Fruit fly (Drosophila melanogaster) whole organism, pupa: ENCODE measurements around the gene Pex10.
A peak's percentile ranks its signal among the peaks of the same experiment; 100 is the strongest.

Experiments used
- CG15710 ChIP-seq: fragments of 200-800 bp; sonication (Bioruptor generic); optimal IDR thresholded peaks from 2 replicates; lab custom pipeline; 2018; ENCODE audit warnings: missing biosample characterization, mild to moderate bottlenecking, missing genetic modification characterization, moderate library complexity
- CG9948 ChIP-seq: fragments of 200-800 bp; sonication (Bioruptor generic); optimal IDR thresholded peaks from 2 replicates; lab custom pipeline; 2018; ENCODE audit warnings: missing biosample characterization, mild to moderate bottlenecking, missing genetic modification characterization, moderate library complexity
- EcR ChIP-seq: fragments of 200-800 bp; sonication (Bioruptor generic); optimal IDR thresholded peaks from 3 replicates; lab custom pipeline; 2019; ENCODE audit warnings: missing biosample characterization, missing genetic modification characterization, mild to moderate bottlenecking, moderate library complexity, missing genetic modification reagents
- Ets98B ChIP-seq: fragments of 200-800 bp; sonication (Bioruptor generic); IDR thresholded peaks from 2 replicates; pipeline ENCODE4 v1.3.6; 2022; ENCODE audit warnings: missing biosample characterization, missing genetic modification characterization
- Pif1A ChIP-seq: fragments of 200-800 bp; sonication (Bioruptor generic); optimal IDR thresholded peaks from 3 replicates; lab custom pipeline; 2016; ENCODE audit warnings: missing biosample characterization, missing genetic modification characterization

DNA sequence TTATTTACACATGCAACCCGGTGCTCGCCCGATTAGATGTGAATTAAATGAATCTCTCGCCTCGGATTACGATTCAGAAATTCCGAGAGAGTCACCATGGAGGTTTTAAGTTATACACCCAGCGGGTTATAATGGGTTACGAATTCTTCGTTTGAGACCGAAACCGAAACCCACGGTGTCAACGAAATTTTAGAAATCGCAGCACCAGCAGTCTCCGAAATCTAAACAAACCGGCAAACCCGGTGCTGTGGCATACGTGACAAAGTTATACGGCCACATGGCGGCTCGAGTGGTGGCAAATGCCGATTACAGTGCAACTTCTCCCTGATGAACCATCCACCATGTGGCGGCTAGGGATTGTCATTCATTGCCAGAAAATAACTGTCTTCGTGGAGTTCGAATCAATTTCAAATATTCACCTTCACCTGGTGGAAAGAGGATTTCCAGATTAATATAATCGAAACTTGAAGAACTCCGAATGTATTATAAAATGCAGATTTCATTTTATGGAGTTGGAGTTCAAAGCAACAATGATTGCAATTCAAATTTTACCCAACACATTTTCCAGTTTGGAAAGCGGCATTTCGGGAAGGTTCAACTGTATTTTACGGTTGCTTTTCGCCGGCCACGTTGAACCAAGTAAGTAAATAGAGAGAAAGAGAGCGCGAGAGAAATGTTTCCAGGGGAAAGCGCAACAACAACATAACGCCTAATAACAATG is 42.0 kb upstream of the Pex10 start:
- TF ChIP-seq Pif1A (peak; percentile 65), Ets98B (GFP tag; lab: Robert Waterston, UW) (peak; percentile 62), CG15710 (tag; lab: Kevin White, UChicago) (peak; percentile 55), EcR (no peak), CG9948 (tag; lab: Kevin White, UChicago) (peak; percentile 51)
